Worm (Caenorhabditis elegans): Measurements from ENCODE around the gene clec-26.

Gene clec-26

ce11 chrV:16848498-16848897 is at the start of gene clec-26, which contains the start of gene clec-36:
Gene clec-26 (plus strand): TSS chrV:16848611.
Gene clec-36 (minus strand): TSS chrV:16848598.
- TF ChIP-seq tbx-37 (GFP tag; conservative IDR thresholded peaks at IDR 0.05) (no peak), ama-1 (optimal IDR thresholded peaks at IDR 0.05) (no peak), F13C5.2 (tag; optimal IDR thresholded peaks at IDR 0.05) (no peak), B0310.2 (tag; optimal IDR thresholded peaks at IDR 0.05) (no peak), sea-1 (GFP tag; conservative IDR thresholded peaks at IDR 0.05) (no peak), hmg-4 (GFP tag; optimal IDR thresholded peaks at IDR 0.05) (no peak), ets-7 (tag; optimal IDR thresholded peaks at IDR 0.05) (no peak), hmbx-1 (tag; optimal IDR thresholded peaks at IDR 0.05) (no peak), tbx-11 (GFP tag; IDR thresholded peaks at IDR 0.05) (no peak), ceh-36 (tag; optimal IDR thresholded peaks at IDR 0.05) (no peak), flt-1 (GFP tag; IDR thresholded peaks at IDR 0.05) (no peak), tra-4 (tag; optimal IDR thresholded peaks at IDR 0.05) (no peak), aly-1 (tag; optimal IDR thresholded peaks at IDR 0.05) (no peak), scrt-1 (GFP tag; IDR thresholded peaks at IDR 0.05) (no peak), ceh-13 (GFP tag; optimal IDR thresholded peaks at IDR 0.05) (no peak), pes-1 (GFP tag; IDR thresholded peaks at IDR 0.05) (no peak)

ce11 chrV:16800484-16800883 is 47.9 kb upstream of the clec-26 start:
- TF ChIP-seq tbx-37 (GFP tag; conservative IDR thresholded peaks at IDR 0.05) (no peak), ceh-36 (tag; optimal IDR thresholded peaks at IDR 0.05) (no peak), pes-1 (GFP tag; IDR thresholded peaks at IDR 0.05) (no peak), B0310.2 (tag; optimal IDR thresholded peaks at IDR 0.05) (no peak), hmbx-1 (tag; optimal IDR thresholded peaks at IDR 0.05) (no peak), flt-1 (GFP tag; IDR thresholded peaks at IDR 0.05) (no peak), ama-1 (optimal IDR thresholded peaks at IDR 0.05) (no peak), hmg-4 (GFP tag; optimal IDR thresholded peaks at IDR 0.05) (no peak), ceh-13 (GFP tag; optimal IDR thresholded peaks at IDR 0.05) (no peak), hnd-1 (tag; optimal IDR thresholded peaks at IDR 0.05) (no peak), tra-4 (tag; optimal IDR thresholded peaks at IDR 0.05) (no peak), tbx-11 (GFP tag; IDR thresholded peaks at IDR 0.05) (no peak), ets-7 (tag; optimal IDR thresholded peaks at IDR 0.05) (no peak), scrt-1 (GFP tag; IDR thresholded peaks at IDR 0.05) (no peak), sea-1 (GFP tag; conservative IDR thresholded peaks at IDR 0.05) (no peak), F13C5.2 (tag; optimal IDR thresholded peaks at IDR 0.05) (no peak), aly-1 (tag; optimal IDR thresholded peaks at IDR 0.05) (no peak)

ce11 chrV:16802572-16802971 is 45.8 kb upstream of the clec-26 start, which contains the start of gene cand-1:
Gene cand-1 (plus strand): TSS chrV:16802872.
- TF ChIP-seq ceh-13 (GFP tag; optimal IDR thresholded peaks at IDR 0.05) (no peak), tbx-37 (GFP tag; conservative IDR thresholded peaks at IDR 0.05) (no peak), F13C5.2 (tag; optimal IDR thresholded peaks at IDR 0.05) (no peak), aly-1 (tag; optimal IDR thresholded peaks at IDR 0.05) (no peak)

ce11 chrV:16804795-16805194 is 43.6 kb upstream of the clec-26 start:
- TF ChIP-seq tra-4 (tag; optimal IDR thresholded peaks at IDR 0.05) (no peak), hmbx-1 (tag; optimal IDR thresholded peaks at IDR 0.05) (no peak), tbx-11 (GFP tag; IDR thresholded peaks at IDR 0.05) (no peak), F13C5.2 (tag; optimal IDR thresholded peaks at IDR 0.05) (no peak), tbx-37 (GFP tag; conservative IDR thresholded peaks at IDR 0.05) (no peak), ceh-36 (tag; optimal IDR thresholded peaks at IDR 0.05) (no peak), hmg-4 (GFP tag; optimal IDR thresholded peaks at IDR 0.05) (no peak), aly-1 (tag; optimal IDR thresholded peaks at IDR 0.05) (no peak), scrt-1 (GFP tag; IDR thresholded peaks at IDR 0.05) (no peak), ceh-13 (GFP tag; optimal IDR thresholded peaks at IDR 0.05) (no peak), pes-1 (GFP tag; IDR thresholded peaks at IDR 0.05) (no peak), B0310.2 (tag; optimal IDR thresholded peaks at IDR 0.05) (no peak), ets-7 (tag; optimal IDR thresholded peaks at IDR 0.05) (no peak), ama-1 (optimal IDR thresholded peaks at IDR 0.05) (no peak), flt-1 (GFP tag; IDR thresholded peaks at IDR 0.05) (no peak), hnd-1 (tag; optimal IDR thresholded peaks at IDR 0.05) (no peak), sea-1 (GFP tag; conservative IDR thresholded peaks at IDR 0.05) (no peak)

ce11 chrV:16808168-16808567 is 40.2 kb upstream of the clec-26 start:
- TF ChIP-seq ceh-13 (GFP tag; optimal IDR thresholded peaks at IDR 0.05), result no peak

ce11 chrV:16811841-16812240 is 36.6 kb upstream of the clec-26 start:
- no peak for TF ChIP-seq tbx-11 (GFP tag; IDR thresholded peaks at IDR 0.05)
- TF ChIP-seq hmg-4 (GFP tag; optimal IDR thresholded peaks at IDR 0.05), result no peak
- no peak for TF ChIP-seq pes-1 (GFP tag; IDR thresholded peaks at IDR 0.05)
- no peak for TF ChIP-seq flt-1 (GFP tag; IDR thresholded peaks at IDR 0.05)
- TF ChIP-seq F13C5.2 (tag; optimal IDR thresholded peaks at IDR 0.05), result no peak
- no peak for TF ChIP-seq hnd-1 (tag; optimal IDR thresholded peaks at IDR 0.05)
- TF ChIP-seq hmbx-1 (tag; optimal IDR thresholded peaks at IDR 0.05), result no peak
- TF ChIP-seq tbx-37 (GFP tag; conservative IDR thresholded peaks at IDR 0.05), result no peak
- no peak for TF ChIP-seq B0310.2 (tag; optimal IDR thresholded peaks at IDR 0.05)
- no peak for TF ChIP-seq tra-4 (tag; optimal IDR thresholded peaks at IDR 0.05)
- no peak for TF ChIP-seq ets-7 (tag; optimal IDR thresholded peaks at IDR 0.05)
- no peak for TF ChIP-seq ceh-36 (tag; optimal IDR thresholded peaks at IDR 0.05)
- no peak for TF ChIP-seq ama-1 (optimal IDR thresholded peaks at IDR 0.05)
- no peak for TF ChIP-seq scrt-1 (GFP tag; IDR thresholded peaks at IDR 0.05)
- no peak for TF ChIP-seq ceh-13 (GFP tag; optimal IDR thresholded peaks at IDR 0.05)
- no peak for TF ChIP-seq aly-1 (tag; optimal IDR thresholded peaks at IDR 0.05)
- no peak for TF ChIP-seq sea-1 (GFP tag; conservative IDR thresholded peaks at IDR 0.05)

- TF ChIP-seq F13C5.2 (tag; optimal IDR thresholded peaks at IDR 0.05), result no peak
- TF ChIP-seq ets-7 (tag; optimal IDR thresholded peaks at IDR 0.05), result no peak
- TF ChIP-seq ceh-13 (GFP tag; optimal IDR thresholded peaks at IDR 0.05), result no peak
- TF ChIP-seq hmg-4 (GFP tag; optimal IDR thresholded peaks at IDR 0.05), result no peak
- TF ChIP-seq ceh-36 (tag; optimal IDR thresholded peaks at IDR 0.05), result no peak
- TF ChIP-seq aly-1 (tag; optimal IDR thresholded peaks at IDR 0.05), result no peak
- TF ChIP-seq pes-1 (GFP tag; IDR thresholded peaks at IDR 0.05), result no peak
- no peak for TF ChIP-seq ama-1 (optimal IDR thresholded peaks at IDR 0.05)
- no peak for TF ChIP-seq hmbx-1 (tag; optimal IDR thresholded peaks at IDR 0.05)
- TF ChIP-seq tbx-11 (GFP tag; IDR thresholded peaks at IDR 0.05), result no peak
- TF ChIP-seq hnd-1 (tag; optimal IDR thresholded peaks at IDR 0.05), result no peak
- TF ChIP-seq B0310.2 (tag; optimal IDR thresholded peaks at IDR 0.05), result no peak
- TF ChIP-seq sea-1 (GFP tag; conservative IDR thresholded peaks at IDR 0.05), result no peak
- TF ChIP-seq tra-4 (tag; optimal IDR thresholded peaks at IDR 0.05), result no peak
- TF ChIP-seq scrt-1 (GFP tag; IDR thresholded peaks at IDR 0.05), result no peak
- TF ChIP-seq flt-1 (GFP tag; IDR thresholded peaks at IDR 0.05), result no peak
- no peak for TF ChIP-seq tbx-37 (GFP tag; conservative IDR thresholded peaks at IDR 0.05)
Observed at ce11 chrV:16812371-16812770, 36.0 kb upstream of the clec-26 start.

All from whole organism, early embryonic.